Worm (Caenorhabditis elegans): Measurements from ENCODE around the gene C16C10.9.

Gene C16C10.9

ce11 chrIII:4150919-4151318, 6.3 kb downstream of the C16C10.9 start:
- TF ChIP-seq ztf-29 (GFP tag; IDR thresholded peaks at IDR 0.05) (no peak), klf-2 (GFP tag; conservative IDR thresholded peaks at IDR 0.05) (no peak), ref-1 (GFP tag; conservative IDR thresholded peaks at IDR 0.05) (no peak), ztf-23 (GFP tag; IDR thresholded peaks at IDR 0.05) (no peak), flt-1 (GFP tag; IDR thresholded peaks at IDR 0.05) (no peak), tab-1 (GFP tag; IDR thresholded peaks at IDR 0.05) (no peak), T22C8.4 (GFP tag; IDR thresholded peaks at IDR 0.05) (no peak), cog-1 (tag; optimal IDR thresholded peaks at IDR 0.05) (no peak), med-1 (GFP tag; optimal IDR thresholded peaks at IDR 0.05; ENCODE audit: insufficient read depth) (no peak)

DNA sequence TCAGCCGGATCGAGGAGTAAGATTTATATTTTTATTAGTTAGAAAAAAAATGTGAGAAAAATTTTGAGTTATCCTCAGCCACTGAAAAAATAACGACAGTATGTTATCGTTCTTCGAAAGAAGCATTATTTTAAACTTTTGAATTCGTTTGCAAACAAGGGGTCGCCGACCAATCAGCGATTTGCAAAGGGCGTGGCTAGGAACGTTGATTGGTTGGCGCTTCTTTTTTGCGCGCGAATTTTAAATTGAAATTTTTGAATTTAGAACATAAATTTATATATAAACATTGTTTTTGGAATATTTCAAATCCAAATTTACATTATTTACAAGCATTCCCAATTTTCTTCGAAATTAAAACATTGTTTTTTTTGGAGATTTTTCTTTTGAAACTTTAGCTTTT, 14.0 kb downstream of the C16C10.9 start:
- TF ChIP-seq tab-1 (GFP tag; IDR thresholded peaks at IDR 0.05) (no peak), ztf-23 (GFP tag; IDR thresholded peaks at IDR 0.05) (no peak), T22C8.4 (GFP tag; IDR thresholded peaks at IDR 0.05) (no peak), med-1 (GFP tag; optimal IDR thresholded peaks at IDR 0.05; ENCODE audit: insufficient read depth) (no peak), ref-1 (GFP tag; conservative IDR thresholded peaks at IDR 0.05) (no peak), ztf-29 (GFP tag; IDR thresholded peaks at IDR 0.05) (no peak), cog-1 (tag; optimal IDR thresholded peaks at IDR 0.05) (no peak), klf-2 (GFP tag; conservative IDR thresholded peaks at IDR 0.05) (no peak), flt-1 (GFP tag; IDR thresholded peaks at IDR 0.05) (no peak)

ce11 chrIII:4137180-4137579, 20.0 kb downstream of the C16C10.9 start:
- no peak for TF ChIP-seq flt-1 (GFP tag; IDR thresholded peaks at IDR 0.05)

ce11 chrIII:4134059-4134458, 23.1 kb downstream of the C16C10.9 start:
- TF ChIP-seq med-1 (GFP tag; optimal IDR thresholded peaks at IDR 0.05; ENCODE audit: insufficient read depth) (no peak), T22C8.4 (GFP tag; IDR thresholded peaks at IDR 0.05) (no peak), cog-1 (tag; optimal IDR thresholded peaks at IDR 0.05) (no peak), ztf-29 (GFP tag; IDR thresholded peaks at IDR 0.05) (no peak), ztf-23 (GFP tag; IDR thresholded peaks at IDR 0.05) (no peak)

DNA sequence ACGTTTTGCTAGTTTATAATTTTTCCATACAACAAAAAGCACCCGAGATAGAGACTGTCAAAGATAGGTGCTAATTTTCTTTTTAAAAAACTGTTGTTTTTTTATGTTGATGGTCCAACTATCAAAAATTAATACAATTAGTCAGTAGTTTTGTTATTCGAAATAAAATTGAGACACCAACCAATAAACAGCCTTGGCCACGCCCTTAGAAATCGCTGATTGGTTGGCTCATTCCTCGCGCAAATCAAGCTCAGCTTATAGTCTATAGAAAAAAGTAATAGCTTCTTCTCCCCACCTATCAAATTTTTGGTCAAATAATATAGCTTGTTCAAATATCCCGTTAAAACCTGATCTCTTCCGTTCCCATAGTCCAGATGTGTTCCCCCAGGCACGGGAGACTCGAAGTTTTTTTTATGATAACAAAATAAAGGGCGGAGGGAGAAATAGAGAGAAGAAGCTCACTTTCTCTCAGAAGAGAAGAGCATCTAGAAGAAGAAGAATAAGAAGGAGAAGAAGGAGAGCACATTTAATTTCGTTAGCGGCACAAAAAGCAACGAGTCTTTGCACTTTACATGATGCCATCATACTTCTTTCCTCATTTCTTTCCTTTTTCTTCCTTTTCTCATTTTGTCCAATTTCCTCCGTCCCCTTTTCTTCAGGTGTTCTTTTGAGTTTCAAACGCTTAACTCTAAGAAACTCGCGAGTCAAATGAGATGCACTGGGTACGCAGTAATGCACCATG, 25.2 kb downstream of the C16C10.9 start:
- TF ChIP-seq ztf-29 (GFP tag; IDR thresholded peaks at IDR 0.05) (no peak), ztf-23 (GFP tag; IDR thresholded peaks at IDR 0.05) (no peak), tab-1 (GFP tag; IDR thresholded peaks at IDR 0.05) (no peak), ref-1 (GFP tag; conservative IDR thresholded peaks at IDR 0.05) (no peak), med-1 (GFP tag; optimal IDR thresholded peaks at IDR 0.05; ENCODE audit: insufficient read depth) (no peak), cog-1 (tag; optimal IDR thresholded peaks at IDR 0.05) (no peak), flt-1 (GFP tag; IDR thresholded peaks at IDR 0.05) (no peak), klf-2 (GFP tag; conservative IDR thresholded peaks at IDR 0.05) (no peak), T22C8.4 (GFP tag; IDR thresholded peaks at IDR 0.05) (no peak)

- TF ChIP-seq ztf-29 (GFP tag; IDR thresholded peaks at IDR 0.05): no peak
- no peak for TF ChIP-seq klf-2 (GFP tag; conservative IDR thresholded peaks at IDR 0.05)
- TF ChIP-seq ref-1 (GFP tag; conservative IDR thresholded peaks at IDR 0.05): no peak
- TF ChIP-seq T22C8.4 (GFP tag; IDR thresholded peaks at IDR 0.05): no peak
- no peak for TF ChIP-seq flt-1 (GFP tag; IDR thresholded peaks at IDR 0.05)
- TF ChIP-seq cog-1 (tag; optimal IDR thresholded peaks at IDR 0.05): no peak
- TF ChIP-seq med-1 (GFP tag; optimal IDR thresholded peaks at IDR 0.05; ENCODE audit: insufficient read depth): no peak
- TF ChIP-seq tab-1 (GFP tag; IDR thresholded peaks at IDR 0.05): no peak
- no peak for TF ChIP-seq ztf-23 (GFP tag; IDR thresholded peaks at IDR 0.05)
Measured at ce11 chrIII:4123900-4124299, 33.3 kb downstream of the C16C10.9 start.

DNA sequence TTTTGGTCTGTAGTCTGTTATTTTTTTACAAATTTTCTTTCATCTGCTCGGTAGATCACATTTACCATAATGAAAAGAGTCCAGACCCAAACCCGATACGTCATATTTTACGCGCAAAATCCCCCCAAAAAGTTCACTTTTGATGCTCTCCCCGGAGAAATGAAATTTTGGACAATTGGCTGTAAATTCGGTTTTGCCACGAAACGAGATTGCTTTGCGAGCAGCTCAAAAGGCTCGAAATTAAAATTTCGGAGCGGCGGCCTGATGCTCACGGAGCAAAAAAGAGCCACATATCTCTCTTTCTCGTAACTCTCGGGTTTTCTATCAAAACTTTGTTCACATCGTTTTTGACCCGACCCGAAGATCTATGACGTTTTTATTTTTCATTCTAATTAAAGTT, 33.9 kb downstream of the C16C10.9 start:
- TF ChIP-seq T22C8.4 (GFP tag; IDR thresholded peaks at IDR 0.05): no peak
- TF ChIP-seq klf-2 (GFP tag; conservative IDR thresholded peaks at IDR 0.05): no peak
- no peak for TF ChIP-seq tab-1 (GFP tag; IDR thresholded peaks at IDR 0.05)

ce11 chrIII:4120386-4120785, 36.8 kb downstream of the C16C10.9 start:
- TF ChIP-seq cog-1 (tag; optimal IDR thresholded peaks at IDR 0.05) (no peak), flt-1 (GFP tag; IDR thresholded peaks at IDR 0.05) (no peak), klf-2 (GFP tag; conservative IDR thresholded peaks at IDR 0.05) (no peak), T22C8.4 (GFP tag; IDR thresholded peaks at IDR 0.05) (no peak), ztf-29 (GFP tag; IDR thresholded peaks at IDR 0.05) (no peak), tab-1 (GFP tag; IDR thresholded peaks at IDR 0.05) (no peak), ztf-23 (GFP tag; IDR thresholded peaks at IDR 0.05) (no peak), ref-1 (GFP tag; conservative IDR thresholded peaks at IDR 0.05) (no peak), med-1 (GFP tag; optimal IDR thresholded peaks at IDR 0.05; ENCODE audit: insufficient read depth) (no peak)

- no peak for TF ChIP-seq ztf-29 (GFP tag; IDR thresholded peaks at IDR 0.05)
- TF ChIP-seq tab-1 (GFP tag; IDR thresholded peaks at IDR 0.05): no peak
- no peak for TF ChIP-seq flt-1 (GFP tag; IDR thresholded peaks at IDR 0.05)
- no peak for TF ChIP-seq cog-1 (tag; optimal IDR thresholded peaks at IDR 0.05)
- no peak for TF ChIP-seq ref-1 (GFP tag; conservative IDR thresholded peaks at IDR 0.05)
- no peak for TF ChIP-seq ztf-23 (GFP tag; IDR thresholded peaks at IDR 0.05)
- TF ChIP-seq T22C8.4 (GFP tag; IDR thresholded peaks at IDR 0.05): no peak
- TF ChIP-seq med-1 (GFP tag; optimal IDR thresholded peaks at IDR 0.05; ENCODE audit: insufficient read depth): no peak
- TF ChIP-seq klf-2 (GFP tag; conservative IDR thresholded peaks at IDR 0.05): no peak
Measured at ce11 chrIII:4119736-4120135, 37.5 kb downstream of the C16C10.9 start.

DNA sequence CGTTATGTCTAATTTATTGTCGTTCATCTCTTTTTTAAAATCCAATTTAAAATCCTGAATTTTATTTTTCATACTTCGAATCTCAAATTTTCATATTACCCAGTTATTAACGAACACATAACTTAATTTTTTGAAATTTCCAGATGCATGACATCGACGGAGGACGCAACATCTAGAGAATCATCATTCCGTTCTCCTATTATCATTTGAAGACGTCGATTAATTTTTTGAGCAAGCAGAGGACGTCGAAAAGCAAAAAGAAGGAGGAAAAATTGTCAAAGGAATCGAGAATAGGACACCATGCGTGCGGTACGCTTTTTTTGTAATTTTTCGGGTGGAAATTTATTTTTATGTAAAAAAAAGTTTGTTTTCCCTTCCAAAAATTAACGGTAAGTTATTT, 42.1 kb downstream of the C16C10.9 start, which contains the start of gene unc-103:
Gene unc-103 (plus strand): TSS at position 301 of the 400 bp plus-strand sequence.
- TF ChIP-seq med-1 (GFP tag; optimal IDR thresholded peaks at IDR 0.05; ENCODE audit: insufficient read depth): no peak
